Worm (Caenorhabditis elegans) whole organism, L2 larva: ENCODE measurements around the gene srr-9.

Experiments
- R02D3.7 ChIP-seq: fragments of 150-350 bp; optimal IDR thresholded peaks from 2 replicates; lab custom pipeline; 2014; ENCODE audit warnings: missing biosample characterization, missing genetic modification characterization
- ZK546.5 ChIP-seq: sonication (generic microtip); optimal IDR thresholded peaks from 2 replicates; lab custom pipeline; 2017; ENCODE audit warnings: missing biosample characterization, missing genetic modification characterization
- ama-1 ChIP-seq: fragments of 150-350 bp; optimal IDR thresholded peaks from 2 replicates; lab custom pipeline; 2018; ENCODE audit warnings: inconsistent platforms
- blmp-1 ChIP-seq: sonication (generic microtip); optimal IDR thresholded peaks from 2 replicates; lab custom pipeline; 2017; ENCODE audit warnings: missing genetic modification characterization, mild to moderate bottlenecking, missing compliant biosample characterization, antibody characterized with exemption, moderate library complexity; ENCODE audit not compliant: insufficient read depth
- ceh-16 ChIP-seq: fragments of 150-350 bp; optimal IDR thresholded peaks from 2 replicates; lab custom pipeline; 2014; ENCODE audit warnings: missing biosample characterization, missing genetic modification characterization
- elt-1 ChIP-seq: fragments of 150-350 bp; optimal IDR thresholded peaks from 2 replicates; lab custom pipeline; 2014; ENCODE audit warnings: missing biosample characterization, missing genetic modification characterization
- gmeb-1 ChIP-seq: fragments of 150-350 bp; optimal IDR thresholded peaks from 2 replicates; lab custom pipeline; 2014; ENCODE audit warnings: missing biosample characterization, missing genetic modification characterization
- lin-39 ChIP-seq: fragments of 150-350 bp; optimal IDR thresholded peaks from 2 replicates; lab custom pipeline; 2014; ENCODE audit warnings: missing biosample characterization, missing genetic modification reagents, missing genetic modification characterization
- lsy-2 ChIP-seq, 2 experiments: fragments of 150-350 bp in 1 of 2; sonication (generic microtip) in 1 of 2; optimal IDR thresholded peaks; 2 replicates each; lab custom pipeline; 2014 to 2017; ENCODE audit warnings: missing biosample characterization in 2 of 2, missing genetic modification characterization in 2 of 2
- mab-5 ChIP-seq: fragments of 150-350 bp; optimal IDR thresholded peaks from 2 replicates; lab custom pipeline; 2014; ENCODE audit warnings: missing biosample characterization, missing genetic modification characterization
- nhr-11 ChIP-seq: fragments of 150-350 bp; optimal IDR thresholded peaks from 2 replicates; lab custom pipeline; 2014; ENCODE audit warnings: missing biosample characterization, missing genetic modification characterization
- nhr-12 ChIP-seq: fragments of 150-350 bp; optimal IDR thresholded peaks from 2 replicates; lab custom pipeline; 2014; ENCODE audit warnings: missing biosample characterization, missing genetic modification characterization
- nhr-25 ChIP-seq: fragments of 150-350 bp; sonication (generic microtip); optimal IDR thresholded peaks from 3 replicates; lab custom pipeline; 2014; ENCODE audit warnings: missing biosample characterization, missing genetic modification characterization
- ztf-4 ChIP-seq: fragments of 150-350 bp; optimal IDR thresholded peaks from 2 replicates; lab custom pipeline; 2014; ENCODE audit warnings: missing biosample characterization, missing genetic modification characterization

DNA sequence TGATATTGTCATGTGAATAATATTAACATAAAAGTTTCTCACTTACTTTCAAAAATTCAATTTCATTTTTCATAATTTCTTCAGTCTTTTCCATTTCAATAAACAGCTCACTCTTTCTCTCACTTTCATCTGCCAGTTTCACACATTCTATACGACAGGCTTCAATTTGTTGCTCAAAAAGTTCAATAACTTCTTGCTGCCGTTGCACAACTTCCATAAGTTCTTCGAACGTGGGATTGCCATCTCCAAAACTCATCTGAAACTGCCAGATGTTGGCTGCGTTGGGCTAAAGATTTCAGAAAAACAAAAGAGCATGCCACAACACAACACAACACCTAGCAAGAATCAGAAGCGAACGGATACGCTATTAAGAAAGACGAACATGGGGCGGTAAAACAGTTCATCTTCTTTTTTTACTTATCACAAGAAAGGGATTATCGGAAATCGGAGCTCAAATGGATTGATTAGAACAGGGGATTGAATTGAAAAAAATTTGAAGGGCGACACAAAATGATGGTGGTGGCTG lies 4.5 kb upstream of the srr-9 start:
- TF ChIP-seq R02D3.7 (tag; lab: Kevin White, UChicago), result no peak
- TF ChIP-seq blmp-1 (tag; lab: Kevin White, UChicago), result no peak
- peak; percentile 4 for TF ChIP-seq ceh-16 (tag; lab: Kevin White, UChicago)
- no peak for TF ChIP-seq lsy-2 (tag; optimal IDR thresholded peaks at IDR 0.05; lab: Kevin White, UChicago)
- TF ChIP-seq lin-39 (tag; lab: Kevin White, UChicago), result no peak
- no peak for TF ChIP-seq mab-5 (tag; lab: Kevin White, UChicago)
- TF ChIP-seq elt-1 (tag; lab: Kevin White, UChicago), result no peak
- TF ChIP-seq gmeb-1 (tag; lab: Kevin White, UChicago), result no peak
- no peak for TF ChIP-seq nhr-11 (tag; lab: Kevin White, UChicago)
- TF ChIP-seq ama-1 (lab: Kevin White, UChicago), result no peak
- no peak for TF ChIP-seq nhr-25 (tag; lab: Kevin White, UChicago)
- no peak for TF ChIP-seq ZK546.5
- no peak for TF ChIP-seq ztf-4 (tag; lab: Kevin White, UChicago)
- TF ChIP-seq nhr-12 (tag; lab: Kevin White, UChicago), result no peak
